Fruit fly (Drosophila melanogaster): ENCODE results near the gene CG31717.

The CG31717 gene

DNA sequence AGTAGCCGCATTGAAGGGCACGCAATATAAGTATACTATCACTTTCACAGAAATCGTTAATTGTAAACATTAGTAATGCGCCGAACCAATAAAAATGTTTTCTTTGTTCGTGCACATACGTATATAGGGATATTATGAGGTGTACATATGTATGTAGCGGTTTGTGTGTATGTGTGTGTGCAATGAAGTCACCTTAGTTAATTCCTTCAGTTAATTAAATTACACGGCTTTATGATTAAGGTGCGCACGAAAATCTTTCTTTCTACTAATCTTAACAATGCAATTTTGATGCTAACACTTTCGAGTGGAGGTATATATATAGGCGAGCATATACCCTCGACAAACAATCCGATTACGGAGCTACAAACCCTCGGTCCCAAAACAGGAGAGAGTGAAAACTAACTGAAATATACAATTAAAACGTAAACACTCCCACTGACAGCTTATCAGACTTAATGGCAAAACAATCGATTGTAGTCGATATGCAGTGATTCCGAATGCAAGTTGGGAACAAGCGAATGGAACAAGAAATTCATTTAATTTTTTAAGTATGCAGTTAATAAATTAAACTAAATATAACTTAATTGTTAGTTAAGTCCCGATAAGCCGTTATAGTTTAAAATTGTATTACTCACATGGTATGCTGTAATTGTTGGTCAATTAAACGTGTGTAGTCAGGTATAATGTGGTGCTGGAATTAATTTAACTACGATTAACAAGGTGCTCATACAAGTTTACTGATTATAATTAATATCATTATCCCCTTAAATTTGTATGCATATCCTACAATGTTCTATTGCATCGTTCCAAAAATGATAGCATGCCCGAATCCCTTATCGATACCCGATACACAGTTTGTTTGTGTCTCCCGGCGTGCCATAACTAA is 29.8 kb upstream of the CG31717 start, which contains the start of the genes Npc1a and Prosalpha6:
Npc1a (minus strand) TSS at position 716 of the 886 bp plus-strand sequence.
Prosalpha6 (plus strand) TSS at position 851 of the 886 bp plus-strand sequence.
- TF ChIP-seq N (GFP tag; optimal IDR thresholded peaks at IDR 0.05) = no peak
- peak; percentile 58 for TF ChIP-seq Dif (GFP tag; optimal IDR thresholded peaks at IDR 0.05; ENCODE audit: partially characterized antibody)
- no peak for TF ChIP-seq dsf (GFP tag; optimal IDR thresholded peaks at IDR 0.05; ENCODE audit: borderline replicate concordance)
- TF ChIP-seq jim (GFP tag; optimal IDR thresholded peaks at IDR 0.05) = no peak
- peak; percentile 19 for TF ChIP-seq Hnf4 (GFP tag; optimal IDR thresholded peaks at IDR 0.05)
- no peak for TF ChIP-seq Sp1 (GFP tag; optimal IDR thresholded peaks at IDR 0.05)
- TF ChIP-seq Hr83 (GFP tag; optimal IDR thresholded peaks at IDR 0.05; ENCODE audit: poor library complexity, severe bottlenecking) = peak; percentile 36
- TF ChIP-seq ey (GFP tag; optimal IDR thresholded peaks at IDR 0.05) = peak; percentile 19
- no peak for TF ChIP-seq CrebA (GFP tag; optimal IDR thresholded peaks at IDR 0.05; ENCODE audit: borderline replicate concordance)
- TF ChIP-seq tai (GFP tag; optimal IDR thresholded peaks at IDR 0.05) = peak; percentile 57
- TF ChIP-seq dl (GFP tag; optimal IDR thresholded peaks at IDR 0.05; ENCODE audit: insufficient read depth in 1 of 2, partially characterized antibody in 2 of 2) = no peak
- TF ChIP-seq Vsx2 (GFP tag; optimal IDR thresholded peaks at IDR 0.05; ENCODE audit: partially characterized antibody) = no peak
- no peak for TF ChIP-seq rgr (GFP tag; optimal IDR thresholded peaks at IDR 0.05)
- peak; percentile 44 for TF ChIP-seq sv (GFP tag; optimal IDR thresholded peaks at IDR 0.05)
- peak; percentile 14 for TF ChIP-seq Myc (optimal IDR thresholded peaks at IDR 0.05)
- peak; percentile 88 for TF ChIP-seq woc (GFP tag; optimal IDR thresholded peaks at IDR 0.05)
- no peak for TF ChIP-seq GATAd (GFP tag; optimal IDR thresholded peaks at IDR 0.05)
- no peak for TF ChIP-seq lola (GFP tag; optimal IDR thresholded peaks at IDR 0.05)

DNA sequence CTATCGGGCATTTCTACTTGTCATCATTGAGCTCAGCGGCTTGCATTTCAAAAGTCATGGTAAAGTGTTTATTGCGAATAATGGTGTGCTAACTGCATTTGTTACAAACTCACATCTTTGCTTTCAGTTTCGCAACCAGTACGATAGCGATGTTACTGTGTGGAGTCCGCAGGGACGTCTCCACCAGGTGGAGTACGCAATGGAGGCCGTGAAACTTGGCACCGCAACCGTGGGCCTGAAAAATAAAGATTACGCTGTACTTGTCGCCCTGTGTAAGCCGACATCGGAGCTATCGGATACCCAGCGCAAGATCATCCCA is 29.2 kb upstream of the CG31717 start:
- TF ChIP-seq fru (GFP tag; optimal IDR thresholded peaks at IDR 0.05) = no peak
- no peak for TF ChIP-seq Hnf4 (GFP tag; optimal IDR thresholded peaks at IDR 0.05)
- TF ChIP-seq dsf (GFP tag; optimal IDR thresholded peaks at IDR 0.05; ENCODE audit: borderline replicate concordance) = no peak
- TF ChIP-seq Rel (GFP tag; optimal IDR thresholded peaks at IDR 0.05) = no peak
- no peak for TF ChIP-seq Rel (tag; optimal IDR thresholded peaks at IDR 0.05)
- no peak for TF ChIP-seq woc (GFP tag; optimal IDR thresholded peaks at IDR 0.05)
- no peak for TF ChIP-seq h (GFP tag; optimal IDR thresholded peaks at IDR 0.05)
- TF ChIP-seq Dfd (GFP tag; optimal IDR thresholded peaks at IDR 0.05) = no peak
- TF ChIP-seq OdsH (GFP tag; optimal IDR thresholded peaks at IDR 0.05) = no peak
- no peak for TF ChIP-seq CG32264 (GFP tag; optimal IDR thresholded peaks at IDR 0.05)
- TF ChIP-seq tai (GFP tag; optimal IDR thresholded peaks at IDR 0.05) = no peak
- no peak for TF ChIP-seq usp (GFP tag; optimal IDR thresholded peaks at IDR 0.05)
- TF ChIP-seq Mio (GFP tag; optimal IDR thresholded peaks at IDR 0.05) = no peak
- TF ChIP-seq sage (GFP tag; optimal IDR thresholded peaks at IDR 0.05) = no peak
- no peak for TF ChIP-seq Vsx2 (GFP tag; optimal IDR thresholded peaks at IDR 0.05; ENCODE audit: partially characterized antibody)
- no peak for TF ChIP-seq Hr83 (GFP tag; optimal IDR thresholded peaks at IDR 0.05; ENCODE audit: poor library complexity, severe bottlenecking)

DNA sequence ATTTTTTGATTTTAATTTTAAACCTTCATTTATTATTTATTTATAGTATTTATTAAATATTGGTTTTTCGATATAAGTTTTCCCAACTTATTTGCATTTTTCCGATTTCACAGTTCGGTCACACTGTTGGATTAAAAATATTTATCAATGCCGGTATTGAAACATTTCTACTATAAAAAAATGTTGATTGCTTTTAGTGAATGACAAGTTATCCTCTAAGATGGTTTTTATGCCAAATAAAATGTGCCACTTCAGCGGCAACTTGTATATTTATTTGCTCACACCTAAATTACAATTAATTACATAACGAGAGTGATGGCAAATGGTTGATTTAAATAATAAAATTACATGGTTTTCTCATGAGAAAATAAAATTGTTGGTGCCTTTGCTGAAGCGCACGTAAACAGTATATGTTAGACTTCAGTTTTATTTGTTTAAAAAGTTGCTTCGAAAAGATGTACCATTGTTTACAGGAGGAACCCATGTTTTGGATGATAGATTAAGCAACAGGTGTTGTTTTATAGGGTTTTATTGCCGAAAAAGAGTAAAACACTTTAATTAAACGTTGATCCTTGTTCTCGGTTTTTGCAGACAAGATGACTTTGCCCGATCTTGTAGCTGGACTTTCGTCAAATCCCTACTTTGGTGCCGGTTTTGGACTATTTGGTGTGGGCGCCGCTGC is 27.8 kb upstream of the CG31717 start, which contains the start of gene Bcs1:
Bcs1 (plus strand) TSS at position 108 of the 682 bp plus-strand sequence.
- TF ChIP-seq Rel (GFP tag; optimal IDR thresholded peaks at IDR 0.05) (no peak), Rel (tag; optimal IDR thresholded peaks at IDR 0.05) (peak; percentile 7), brk (GFP tag; optimal IDR thresholded peaks at IDR 0.05) (peak; percentile 60), Vsx2 (GFP tag; optimal IDR thresholded peaks at IDR 0.05; ENCODE audit: partially characterized antibody) (no peak), tai (GFP tag; optimal IDR thresholded peaks at IDR 0.05) (peak; percentile 58)

DNA sequence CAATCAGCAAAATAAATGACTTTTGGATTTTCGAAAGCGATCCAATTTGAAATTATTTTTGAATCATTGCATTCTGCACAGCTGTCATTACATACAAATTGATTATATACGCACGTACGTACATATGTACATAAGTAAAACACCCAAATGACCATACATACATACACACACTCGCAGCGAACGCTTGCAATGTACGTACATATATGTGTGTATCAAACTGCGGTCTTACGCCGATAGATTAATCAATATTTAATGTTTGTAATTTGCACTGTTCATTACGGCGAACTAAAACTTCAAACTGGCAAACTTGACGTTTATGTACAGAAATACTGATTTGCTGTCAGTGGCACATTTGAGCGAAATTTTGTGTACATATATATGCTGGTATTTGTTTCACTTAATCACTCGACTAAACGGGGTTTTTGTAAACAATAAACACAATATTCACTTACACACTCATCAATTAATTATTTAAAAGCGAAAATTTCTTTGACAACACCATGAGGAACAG is 24.3 kb upstream of the CG31717 start:
- TF ChIP-seq h (GFP tag; optimal IDR thresholded peaks at IDR 0.05) (no peak), dl (GFP tag; optimal IDR thresholded peaks at IDR 0.05; ENCODE audit: insufficient read depth in 1 of 2, partially characterized antibody in 2 of 2) (no peak), Rel (GFP tag; optimal IDR thresholded peaks at IDR 0.05) (peak; percentile 9), Rel (tag; optimal IDR thresholded peaks at IDR 0.05) (no peak), jim (GFP tag; optimal IDR thresholded peaks at IDR 0.05) (no peak), CG32264 (GFP tag; optimal IDR thresholded peaks at IDR 0.05) (no peak), lola (GFP tag; optimal IDR thresholded peaks at IDR 0.05) (no peak)

All from whole organism, wandering third instar larva.